Fruit fly (Drosophila melanogaster) whole organism, prepupa: ENCODE data around the gene CG31441.

Experiments used
- Blimp-1 ChIP-seq: fragments of 200-800 bp; sonication (Bioruptor generic); optimal IDR thresholded peaks from 3 replicates; lab custom pipeline; 2017; ENCODE audit warnings: missing biosample characterization, missing genetic modification characterization, mild to moderate bottlenecking, moderate library complexity, missing genetic modification reagents
- CG10631 ChIP-seq: fragments of 200-800 bp; sonication (Bioruptor generic); optimal IDR thresholded peaks from 2 replicates; lab custom pipeline; 2016; ENCODE audit warnings: missing biosample characterization, missing genetic modification characterization
- CG10669 ChIP-seq: fragments of 200-800 bp; sonication (Bioruptor generic); optimal IDR thresholded peaks from 3 replicates; lab custom pipeline; 2018; ENCODE audit warnings: missing biosample characterization, mild to moderate bottlenecking, missing genetic modification characterization, moderate library complexity
- CG11294 ChIP-seq: fragments of 200-800 bp; sonication (Bioruptor generic); IDR thresholded peaks from 2 replicates; pipeline ENCODE4 v1.3.6; 2022; ENCODE audit warnings: missing biosample characterization, missing genetic modification characterization
- CG11762 ChIP-seq: fragments of 200-800 bp; sonication (Bioruptor generic); optimal IDR thresholded peaks from 3 replicates; lab custom pipeline; 2016; ENCODE audit warnings: missing biosample characterization, missing genetic modification characterization; ENCODE audit not compliant: insufficient read depth
- CG15336 ChIP-seq: fragments of 200-800 bp; sonication (Bioruptor generic); IDR thresholded peaks from 2 replicates; pipeline ENCODE4 v1.3.6; 2022; ENCODE audit warnings: missing biosample characterization, missing genetic modification characterization
- CG3032 ChIP-seq: fragments of 200-800 bp; optimal IDR thresholded peaks from 2 replicates; lab custom pipeline; 2019; ENCODE audit warnings: missing biosample characterization, mild to moderate bottlenecking, missing genetic modification characterization, moderate library complexity
- CG31627 ChIP-seq: fragments of 200-800 bp; sonication (Bioruptor generic); optimal IDR thresholded peaks from 3 replicates; lab custom pipeline; 2016; ENCODE audit warnings: missing biosample characterization, missing genetic modification characterization
- CG32006 ChIP-seq: fragments of 200-800 bp; sonication (Bioruptor generic); optimal IDR thresholded peaks from 3 replicates; lab custom pipeline; 2017; ENCODE audit warnings: missing biosample characterization, mild to moderate bottlenecking, missing genetic modification characterization
- CG3919 ChIP-seq: fragments of 200-800 bp; sonication (Bioruptor generic); optimal IDR thresholded peaks from 3 replicates; lab custom pipeline; 2016; ENCODE audit warnings: missing biosample characterization, missing genetic modification characterization
- CG4318 ChIP-seq: fragments of 200-800 bp; sonication (Bioruptor generic); optimal IDR thresholded peaks from 3 replicates; lab custom pipeline; 2017; ENCODE audit warnings: missing biosample characterization, mild to moderate bottlenecking, missing genetic modification characterization
- CG6163 ChIP-seq: fragments of 200-800 bp; sonication (Bioruptor generic); IDR thresholded peaks from 3 replicates; pipeline ENCODE4 v1.3.6; 2022; ENCODE audit warnings: missing biosample characterization, missing genetic modification characterization
- CG6792 ChIP-seq: fragments of 200-800 bp; sonication (Bioruptor generic); optimal IDR thresholded peaks from 3 replicates; lab custom pipeline; 2016; ENCODE audit warnings: missing biosample characterization, missing genetic modification characterization
- CG6854 ChIP-seq: fragments of 200-800 bp; sonication (Bioruptor generic); optimal IDR thresholded peaks from 2 replicates; lab custom pipeline; 2017; ENCODE audit warnings: missing biosample characterization, mild to moderate bottlenecking, missing genetic modification characterization
- CG7368 ChIP-seq: fragments of 200-800 bp; sonication (Bioruptor generic); optimal IDR thresholded peaks from 3 replicates; lab custom pipeline; 2016; ENCODE audit warnings: missing biosample characterization, missing genetic modification characterization
- CG8319 ChIP-seq: fragments of 200-800 bp; sonication (Bioruptor generic); optimal IDR thresholded peaks from 3 replicates; lab custom pipeline; 2016; ENCODE audit warnings: missing biosample characterization, missing genetic modification characterization
- CG8632 ChIP-seq: fragments of 200-800 bp; sonication (Bioruptor generic); optimal IDR thresholded peaks from 3 replicates; lab custom pipeline; 2016; ENCODE audit warnings: missing biosample characterization, missing genetic modification characterization
- CG9139 ChIP-seq: fragments of 200-800 bp; sonication (Bioruptor generic); optimal IDR thresholded peaks from 3 replicates; lab custom pipeline; 2017; ENCODE audit warnings: missing biosample characterization, mild to moderate bottlenecking, missing genetic modification characterization
- Eip75B ChIP-seq: fragments of 200-800 bp; sonication (Bioruptor generic); optimal IDR thresholded peaks from 3 replicates; lab custom pipeline; 2016; ENCODE audit warnings: missing biosample characterization, missing genetic modification characterization
- Eip78C ChIP-seq: fragments of 200-800 bp; sonication (Bioruptor generic); peaks from one replicate; lab custom pipeline; 2016; ENCODE audit warnings: missing biosample characterization, missing genetic modification characterization
- Eip93F ChIP-seq: fragments of 200-800 bp; sonication (Bioruptor generic); optimal IDR thresholded peaks from 2 replicates; lab custom pipeline; 2016; ENCODE audit warnings: missing biosample characterization, mild to moderate bottlenecking, missing genetic modification characterization
- Ets21C ChIP-seq: fragments of 200-800 bp; sonication (Bioruptor generic); optimal IDR thresholded peaks from 3 replicates; lab custom pipeline; 2016; ENCODE audit warnings: missing biosample characterization, missing genetic modification characterization
- Ets96B ChIP-seq: fragments of 200-800 bp; optimal IDR thresholded peaks from 2 replicates; lab custom pipeline; 2019; ENCODE audit warnings: missing biosample characterization, mild to moderate bottlenecking, missing genetic modification characterization, moderate library complexity
- Gug ChIP-seq: fragments of 200-800 bp; sonication (Bioruptor generic); IDR thresholded peaks from 2 replicates; pipeline ENCODE4 v1.3.6; 2022; ENCODE audit warnings: missing biosample characterization, missing genetic modification characterization
- Hr38 ChIP-seq: sonication (Bioruptor generic); optimal IDR thresholded peaks from 2 replicates; lab custom pipeline; 2016; ENCODE audit warnings: missing biosample characterization, missing genetic modification characterization
- Hr39 ChIP-seq: fragments of 200-800 bp; sonication (Bioruptor generic); optimal IDR thresholded peaks from 2 replicates; lab custom pipeline; 2016; ENCODE audit warnings: missing biosample characterization, missing genetic modification characterization
- Hr4 ChIP-seq: fragments of 200-800 bp; sonication (Bioruptor generic); optimal IDR thresholded peaks from 3 replicates; lab custom pipeline; 2016; ENCODE audit warnings: missing biosample characterization, missing genetic modification characterization
- Met ChIP-seq: fragments of 200-800 bp; sonication (Bioruptor generic); optimal IDR thresholded peaks from 3 replicates; lab custom pipeline; 2016; ENCODE audit warnings: missing biosample characterization, missing genetic modification characterization
- OdsH ChIP-seq: fragments of 200-800 bp; sonication (Bioruptor generic); optimal IDR thresholded peaks from 3 replicates; lab custom pipeline; 2016; ENCODE audit warnings: missing biosample characterization, missing genetic modification characterization
- Smox ChIP-seq: fragments of 200-800 bp; sonication (Bioruptor generic); optimal IDR thresholded peaks from 3 replicates; lab custom pipeline; 2016; ENCODE audit warnings: missing biosample characterization, missing genetic modification characterization
- Sox102F ChIP-seq: fragments of 200-800 bp; sonication (Bioruptor generic); optimal IDR thresholded peaks from 2 replicates; lab custom pipeline; 2016; ENCODE audit warnings: missing biosample characterization, mild to moderate bottlenecking, missing genetic modification characterization
- Sox14 ChIP-seq: fragments of 200-800 bp; sonication (Bioruptor generic); optimal IDR thresholded peaks from 3 replicates; lab custom pipeline; 2016; ENCODE audit warnings: missing biosample characterization, missing genetic modification characterization
- Sox15 ChIP-seq: fragments of 200-800 bp; sonication (Bioruptor generic); optimal IDR thresholded peaks from 3 replicates; lab custom pipeline; 2016; ENCODE audit warnings: missing biosample characterization, missing genetic modification characterization
- achi ChIP-seq: fragments of 200-800 bp; sonication (Bioruptor generic); optimal IDR thresholded peaks from 3 replicates; lab custom pipeline; 2016; ENCODE audit warnings: missing biosample characterization, missing genetic modification characterization
- acj6 ChIP-seq: fragments of 200-800 bp; sonication (Bioruptor generic); optimal IDR thresholded peaks from 3 replicates; lab custom pipeline; 2016; ENCODE audit warnings: missing biosample characterization, missing genetic modification characterization
- cyc ChIP-seq: fragments of 200-800 bp; sonication (Bioruptor generic); optimal IDR thresholded peaks from 3 replicates; lab custom pipeline; 2016; ENCODE audit warnings: missing biosample characterization, missing genetic modification characterization
- dac ChIP-seq: fragments of 200-800 bp; sonication (Bioruptor generic); optimal IDR thresholded peaks from 2 replicates; lab custom pipeline; 2017; ENCODE audit warnings: missing biosample characterization, mild to moderate bottlenecking, missing genetic modification characterization
- eg ChIP-seq: fragments of 200-800 bp; sonication (Bioruptor generic); IDR thresholded peaks from 3 replicates; pipeline ENCODE4 v1.3.6; 2022; ENCODE audit warnings: missing biosample characterization, missing genetic modification characterization
- esn ChIP-seq: fragments of 200-800 bp; sonication (Bioruptor generic); optimal IDR thresholded peaks from 2 replicates; lab custom pipeline; 2016; ENCODE audit warnings: missing biosample characterization, mild to moderate bottlenecking, missing genetic modification characterization, moderate library complexity
- fd59A ChIP-seq: fragments of 200-800 bp; sonication (Bioruptor generic); optimal IDR thresholded peaks from 2 replicates; lab custom pipeline; 2017; ENCODE audit warnings: missing biosample characterization, mild to moderate bottlenecking, missing genetic modification characterization, missing genetic modification reagents
- fd85E ChIP-seq: fragments of 200-800 bp; sonication (Bioruptor generic); optimal IDR thresholded peaks from 3 replicates; lab custom pipeline; 2016; ENCODE audit warnings: missing biosample characterization, missing genetic modification characterization
- fkh ChIP-seq: fragments of 200-800 bp; sonication (Bioruptor generic); optimal IDR thresholded peaks from 3 replicates; lab custom pipeline; 2017; ENCODE audit warnings: missing biosample characterization, mild to moderate bottlenecking, missing genetic modification characterization, moderate library complexity
- net ChIP-seq: fragments of 200-800 bp; sonication (Bioruptor generic); optimal IDR thresholded peaks from 3 replicates; lab custom pipeline; 2016; ENCODE audit warnings: missing biosample characterization, missing genetic modification characterization
- spab ChIP-seq: fragments of 200-800 bp; sonication (Bioruptor generic); optimal IDR thresholded peaks from 2 replicates; lab custom pipeline; 2017; ENCODE audit warnings: missing biosample characterization, mild to moderate bottlenecking, missing genetic modification characterization, missing genetic modification reagents
- svp ChIP-seq: fragments of 200-800 bp; sonication (Bioruptor generic); peaks from one replicate; lab custom pipeline; 2016; ENCODE audit warnings: missing biosample characterization, missing genetic modification characterization
- topi ChIP-seq: fragments of 200-800 bp; sonication (Bioruptor generic); optimal IDR thresholded peaks from 3 replicates; lab custom pipeline; 2016; ENCODE audit warnings: missing biosample characterization, missing genetic modification characterization
- vri ChIP-seq: fragments of 200-800 bp; sonication (Bioruptor generic); optimal IDR thresholded peaks from 3 replicates; lab custom pipeline; 2016; ENCODE audit warnings: missing biosample characterization, mild to moderate bottlenecking, missing genetic modification characterization

The CG31441 gene

dm6 chr3R:11214449-11214950, 21.6 kb upstream of the CG31441 start, which contains the start of gene ZnT86D (continued):
- TF ChIP-seq Hr38 (GFP tag; lab: Kevin White, UChicago) (no peak), eg (GFP tag; lab: Robert Waterston, UW) (peak; percentile 61), vri (GFP tag; lab: Kevin White, UChicago) (peak; percentile 56), Hr4 (peak; percentile 87), achi (GFP tag; lab: Kevin White, UChicago) (peak; percentile 64), CG3919 (GFP tag; lab: Kevin White, UChicago) (peak; percentile 62), CG6854 (GFP tag; lab: Kevin White, UChicago) (peak; percentile 51), Sox102F (GFP tag; lab: Kevin White, UChicago) (peak; percentile 76), Ets21C (peak; percentile 58), OdsH (peak; percentile 71), CG9139 (no peak), CG10631 (GFP tag; lab: Kevin White, UChicago) (peak; percentile 76), Eip75B (peak; percentile 70), CG10669 (peak; percentile 65), CG4318 (GFP tag; lab: Kevin White, UChicago) (no peak), Gug (0 out of 2 replicates have a peak, but pooled peaks have one; percentile 54), CG8632 (GFP tag; lab: Kevin White, UChicago) (no peak), CG6792 (peak; percentile 43), Blimp-1 (peak; percentile 35), Hr39 (GFP tag; lab: Kevin White, UChicago) (peak; percentile 75), CG31627 (GFP tag; lab: Kevin White, UChicago) (peak; percentile 71), acj6 (peak; percentile 61), CG7368 (no peak), net (GFP tag; lab: Kevin White, UChicago) (peak; percentile 44), fd59A (GFP tag; lab: Kevin White, UChicago) (peak; percentile 1)
- TF ChIP-seq, all 60 proteins: peak for 47

dm6 chr3R:11216156-11216630, 19.9 kb upstream of the CG31441 start, which contains the start of the genes RpS25 and CG4820:
Gene RpS25 (minus strand): TSS chr3R:11216287.
Gene CG4820 (plus strand): TSS chr3R:11216535.
- TF ChIP-seq CG3032 (tag; lab: Kevin White, UChicago) (peak; percentile 72), CG11762 (GFP tag; lab: Kevin White, UChicago) (peak; percentile 60), CG8632 (GFP tag; lab: Kevin White, UChicago) (peak; percentile 73), dac (GFP tag; lab: Kevin White, UChicago) (peak; percentile 64), cyc (GFP tag; lab: Kevin White, UChicago) (peak; percentile 88), svp (GFP tag; lab: Kevin White, UChicago) (no peak), CG8319 (GFP tag; lab: Kevin White, UChicago) (peak; percentile 78), CG6792 (peak; percentile 77), esn (GFP tag; lab: Kevin White, UChicago) (peak; percentile 90), Sox14 (GFP tag; lab: Kevin White, UChicago) (peak; percentile 83), CG6163 (GFP tag; lab: Robert Waterston, UW) (peak; percentile 77; the same call in 2 of the 3 replicates), Ets96B (tag; lab: Kevin White, UChicago) (peak; percentile 41), fd85E (GFP tag; lab: Kevin White, UChicago) (peak; percentile 84), CG31627 (GFP tag; lab: Kevin White, UChicago) (peak; percentile 85), CG11294 (GFP tag; lab: Robert Waterston, UW) (0 out of 2 replicates have a peak, but pooled peaks have one; percentile 36), CG3919 (GFP tag; lab: Kevin White, UChicago) (peak; percentile 92), Eip75B (peak; percentile 85), Hr39 (GFP tag; lab: Kevin White, UChicago) (peak; percentile 84), spab (GFP tag; lab: Kevin White, UChicago) (peak; percentile 57), CG10669 (peak; percentile 76), Eip93F (GFP tag; lab: Kevin White, UChicago) (no peak), Sox15 (peak; percentile 47), CG4318 (GFP tag; lab: Kevin White, UChicago) (no peak), CG10631 (GFP tag; lab: Kevin White, UChicago) (no peak), fkh (GFP tag; lab: Kevin White, UChicago) (peak; percentile 94), CG9139 (peak; percentile 75), CG15336 (GFP tag; lab: Robert Waterston, UW) (peak; percentile 24; the same call in 1 of the 2 replicates), vri (GFP tag; lab: Kevin White, UChicago) (peak; percentile 87), acj6 (peak; percentile 84), CG6854 (GFP tag; lab: Kevin White, UChicago) (peak; percentile 97), Eip78C (GFP tag; lab: Kevin White, UChicago) (peak; percentile 96), fd59A (GFP tag; lab: Kevin White, UChicago) (peak; percentile 57), CG32006 (GFP tag; lab: Kevin White, UChicago) (peak; percentile 56), topi (GFP tag; lab: Kevin White, UChicago) (peak; percentile 86), CG7368 (peak; percentile 88), OdsH (peak; percentile 85), Smox (GFP tag; lab: Kevin White, UChicago) (peak; percentile 74), Met (GFP tag; lab: Kevin White, UChicago) (peak; percentile 89)
